Worm (Caenorhabditis elegans) whole organism, mixed stage, embryonic: ENCODE data around the gene acr-21.

Experiments used
- M03D4.4 ChIP-seq: sonication (generic microtip); optimal IDR thresholded peaks from 2 replicates; lab custom pipeline; 2017; ENCODE audit warnings: mild to moderate bottlenecking, missing genetic modification characterization, missing compliant biosample characterization
- bed-3 ChIP-seq: fragments of 200-800 bp; sonication (Bioruptor generic); optimal IDR thresholded peaks from 3 replicates; lab custom pipeline; 2018; ENCODE audit warnings: mild to moderate bottlenecking, missing genetic modification characterization, moderate library complexity, missing compliant biosample characterization
- blmp-1 ChIP-seq: fragments of 150-350 bp; optimal IDR thresholded peaks from 2 replicates; lab custom pipeline; 2014; ENCODE audit warnings: missing biosample characterization, missing genetic modification characterization
- ceh-39 ChIP-seq: fragments of 150-350 bp; optimal IDR thresholded peaks from 2 replicates; lab custom pipeline; 2014; ENCODE audit warnings: missing biosample characterization, missing genetic modification characterization
- ceh-43 ChIP-seq: fragments of 200-800 bp; sonication (Bioruptor generic); optimal IDR thresholded peaks from 2 replicates; lab custom pipeline; 2018; ENCODE audit warnings: mild to moderate bottlenecking, missing genetic modification characterization, moderate library complexity, missing compliant biosample characterization
- ceh-83 ChIP-seq: fragments of 200-800 bp; sonication (Bioruptor generic); optimal IDR thresholded peaks from 2 replicates; lab custom pipeline; 2018; ENCODE audit warnings: mild to moderate bottlenecking, missing genetic modification characterization, missing compliant biosample characterization
- ces-1 ChIP-seq: fragments of 150-350 bp; optimal IDR thresholded peaks from 2 replicates; lab custom pipeline; 2014; ENCODE audit warnings: missing biosample characterization, missing genetic modification reagents, missing genetic modification characterization
- cnd-1 ChIP-seq: fragments of 200-800 bp; sonication (Bioruptor generic); optimal IDR thresholded peaks from 2 replicates; lab custom pipeline; 2018; ENCODE audit warnings: mild to moderate bottlenecking, missing genetic modification characterization, missing compliant biosample characterization
- drap-1 ChIP-seq: fragments of 200-800 bp; sonication (Bioruptor generic); optimal IDR thresholded peaks from 3 replicates; lab custom pipeline; 2018; ENCODE audit warnings: mild to moderate bottlenecking, missing genetic modification characterization, missing compliant biosample characterization
- elt-1 ChIP-seq: sonication (generic microtip); optimal IDR thresholded peaks from 2 replicates; lab custom pipeline; 2017; ENCODE audit warnings: missing genetic modification characterization, mild to moderate bottlenecking, missing compliant biosample characterization, antibody characterized with exemption, moderate library complexity, borderline replicate concordance; ENCODE audit not compliant: insufficient read depth
- elt-3 ChIP-seq: fragments of 150-350 bp; optimal IDR thresholded peaks from 2 replicates; lab custom pipeline; 2014; ENCODE audit warnings: missing biosample characterization, missing genetic modification characterization
- flh-1 ChIP-seq: fragments of 200-800 bp; sonication (Bioruptor generic); optimal IDR thresholded peaks from 2 replicates; lab custom pipeline; 2018; ENCODE audit warnings: mild to moderate bottlenecking, missing genetic modification characterization, moderate library complexity, missing compliant biosample characterization
- ham-2 ChIP-seq: fragments of 200-800 bp; sonication (Bioruptor generic); optimal IDR thresholded peaks from 2 replicates; lab custom pipeline; 2018; ENCODE audit warnings: mild to moderate bottlenecking, missing genetic modification characterization, missing compliant biosample characterization
- hlh-1 ChIP-seq: fragments of 150-350 bp; optimal IDR thresholded peaks from 2 replicates; lab custom pipeline; 2014; ENCODE audit warnings: missing biosample characterization, missing genetic modification reagents, missing genetic modification characterization
- lin-13 ChIP-seq: fragments of 150-350 bp; optimal IDR thresholded peaks from 2 replicates; lab custom pipeline; 2014; ENCODE audit warnings: missing biosample characterization, missing genetic modification characterization
- lin-32 ChIP-seq: fragments of 200-800 bp; sonication (Bioruptor generic); optimal IDR thresholded peaks from 2 replicates; lab custom pipeline; 2018; ENCODE audit warnings: mild to moderate bottlenecking, missing genetic modification characterization, missing compliant biosample characterization
- lsy-2 ChIP-seq: fragments of 150-350 bp; optimal IDR thresholded peaks from 2 replicates; lab custom pipeline; 2014; ENCODE audit warnings: missing biosample characterization, missing genetic modification characterization
- mab-5 ChIP-seq: fragments of 150-350 bp; optimal IDR thresholded peaks from 2 replicates; lab custom pipeline; 2014; ENCODE audit warnings: missing biosample characterization, missing genetic modification characterization
- mep-1 ChIP-seq: fragments of 150-350 bp; optimal IDR thresholded peaks from 2 replicates; lab custom pipeline; 2017; ENCODE audit warnings: missing biosample characterization, missing genetic modification reagents, missing genetic modification characterization, inconsistent platforms
- mls-2 ChIP-seq: sonication (generic microtip); optimal IDR thresholded peaks from 2 replicates; lab custom pipeline; 2016; ENCODE audit warnings: mild to moderate bottlenecking, missing genetic modification characterization, moderate library complexity, missing compliant biosample characterization
- nhr-12 ChIP-seq: fragments of 150-350 bp; optimal IDR thresholded peaks from 2 replicates; lab custom pipeline; 2014; ENCODE audit warnings: missing biosample characterization, missing genetic modification characterization
- nhr-2 ChIP-seq: fragments of 150-350 bp; optimal IDR thresholded peaks from 2 replicates; lab custom pipeline; 2014; ENCODE audit warnings: missing biosample characterization, missing genetic modification characterization
- nhr-237 ChIP-seq: fragments of 150-350 bp; optimal IDR thresholded peaks from 2 replicates; lab custom pipeline; 2014; ENCODE audit warnings: missing biosample characterization, missing genetic modification characterization
- nhr-28 ChIP-seq: fragments of 150-350 bp; optimal IDR thresholded peaks from 2 replicates; lab custom pipeline; 2014; ENCODE audit warnings: missing biosample characterization, missing genetic modification characterization
- nhr-76 ChIP-seq: sonication (generic microtip); optimal IDR thresholded peaks from 2 replicates; lab custom pipeline; 2017; ENCODE audit warnings: missing biosample characterization, missing genetic modification characterization
- pha-4 ChIP-seq: fragments of 150-350 bp; optimal IDR thresholded peaks from 2 replicates; lab custom pipeline; 2018; ENCODE audit warnings: missing biosample characterization, missing genetic modification reagents, missing genetic modification characterization
- sem-2 ChIP-seq: fragments of 200-800 bp; sonication (Bioruptor generic); optimal IDR thresholded peaks from 2 replicates; lab custom pipeline; 2018; ENCODE audit warnings: mild to moderate bottlenecking, missing genetic modification characterization, missing compliant biosample characterization
- snpc-4 ChIP-seq: fragments of 150-350 bp; optimal IDR thresholded peaks from 2 replicates; lab custom pipeline; 2014; ENCODE audit warnings: missing biosample characterization, missing genetic modification characterization
- sptf-1 ChIP-seq: sonication (generic microtip); optimal IDR thresholded peaks from 2 replicates; lab custom pipeline; 2017; ENCODE audit warnings: mild to moderate bottlenecking, missing genetic modification characterization, moderate library complexity, missing compliant biosample characterization
- tbx-8 ChIP-seq: fragments of 200-800 bp; sonication (Bioruptor generic); optimal IDR thresholded peaks from 2 replicates; lab custom pipeline; 2018; ENCODE audit warnings: mild to moderate bottlenecking, missing genetic modification characterization, moderate library complexity, missing compliant biosample characterization
- unc-120 ChIP-seq: sonication (generic microtip); optimal IDR thresholded peaks from 2 replicates; lab custom pipeline; 2017; ENCODE audit warnings: missing genetic modification characterization, missing compliant biosample characterization; ENCODE audit not compliant: poor library complexity, severe bottlenecking
- unc-39 ChIP-seq: fragments of 150-350 bp; optimal IDR thresholded peaks from 2 replicates; lab custom pipeline; 2014; ENCODE audit warnings: missing biosample characterization, missing genetic modification characterization
- unc-62 ChIP-seq: fragments of 150-350 bp; optimal IDR thresholded peaks from 2 replicates; lab custom pipeline; 2014; ENCODE audit warnings: missing biosample characterization, missing genetic modification reagents, missing genetic modification characterization
- zip-8 ChIP-seq: fragments of 150-350 bp; optimal IDR thresholded peaks from 2 replicates; lab custom pipeline; 2014; ENCODE audit warnings: missing biosample characterization, missing genetic modification characterization
- ztf-11 ChIP-seq: fragments of 150-350 bp; optimal IDR thresholded peaks from 2 replicates; lab custom pipeline; 2014; ENCODE audit warnings: missing biosample characterization, missing genetic modification characterization

The acr-21 gene

DNA sequence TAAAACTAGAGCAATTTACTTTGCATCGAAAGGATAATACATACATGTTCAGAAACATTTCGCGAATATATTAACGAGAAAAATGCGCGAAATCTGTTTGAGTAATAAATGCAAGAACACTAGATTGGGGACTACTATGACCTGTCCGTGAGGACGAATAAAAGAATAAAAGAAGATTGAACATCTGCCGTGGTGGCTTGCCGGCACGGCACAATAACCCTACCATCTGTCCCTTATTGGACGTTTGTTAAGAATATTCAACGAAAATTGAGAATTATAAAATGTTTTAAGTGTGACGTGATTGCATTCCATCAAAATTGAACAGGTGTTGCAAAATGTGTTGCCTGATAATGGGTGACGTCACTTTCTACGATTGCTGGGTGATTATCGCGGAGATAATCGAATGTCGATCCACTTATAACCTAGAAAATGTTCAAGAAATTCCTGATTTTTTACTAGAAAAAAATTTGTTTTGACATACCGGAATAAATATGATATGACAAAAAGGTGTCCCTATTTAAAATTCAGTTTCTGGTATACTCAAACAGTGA lies 23.8 kb downstream of the acr-21 start:
- no peak for TF ChIP-seq nhr-28 (tag; lab: Kevin White, UChicago)
- no peak for TF ChIP-seq ham-2 (GFP tag; lab: Kevin White, UChicago)
- TF ChIP-seq mep-1 (tag; lab: Kevin White, UChicago), result no peak
- TF ChIP-seq mls-2 (tag; lab: Kevin White, UChicago), result peak; percentile 53
- no peak for TF ChIP-seq unc-120 (tag; lab: Kevin White, UChicago)
- peak; percentile 39 for TF ChIP-seq unc-62 (GFP tag; lab: Kevin White, UChicago)
- TF ChIP-seq nhr-237 (tag; lab: Kevin White, UChicago), result no peak
- peak; percentile 4 for TF ChIP-seq ces-1 (GFP tag; lab: Kevin White, UChicago)
- no peak for TF ChIP-seq mab-5
- no peak for TF ChIP-seq M03D4.4
- no peak for TF ChIP-seq lsy-2 (tag; lab: Kevin White, UChicago)
- no peak for TF ChIP-seq zip-8
- TF ChIP-seq flh-1 (GFP tag; lab: Kevin White, UChicago), result no peak
- peak; percentile 98 for TF ChIP-seq lin-32 (GFP tag; lab: Kevin White, UChicago)
- TF ChIP-seq ceh-83 (GFP tag; lab: Kevin White, UChicago), result no peak
- no peak for TF ChIP-seq tbx-8 (GFP tag; lab: Kevin White, UChicago)
- TF ChIP-seq nhr-2, result peak; percentile 56
- TF ChIP-seq snpc-4 (tag; lab: Kevin White, UChicago), result no peak
- no peak for TF ChIP-seq unc-39 (tag; lab: Kevin White, UChicago)
- no peak for TF ChIP-seq blmp-1 (tag; lab: Kevin White, UChicago)
- TF ChIP-seq drap-1 (GFP tag; lab: Kevin White, UChicago), result no peak
- TF ChIP-seq cnd-1, result peak; percentile 96
- peak; percentile 25 for TF ChIP-seq hlh-1
- no peak for TF ChIP-seq nhr-12 (tag; lab: Kevin White, UChicago)
- no peak for TF ChIP-seq ztf-11 (tag; lab: Kevin White, UChicago)
- TF ChIP-seq nhr-76, result no peak
- peak; percentile 88 for TF ChIP-seq elt-1
- TF ChIP-seq sptf-1, result no peak
- no peak for TF ChIP-seq pha-4 (tag; lab: Kevin White, UChicago)
- peak; percentile 9 for TF ChIP-seq lin-13 (tag; lab: Kevin White, UChicago)
- TF ChIP-seq ceh-39, result no peak
- TF ChIP-seq ceh-43 (GFP tag; lab: Kevin White, UChicago), result no peak

DNA sequence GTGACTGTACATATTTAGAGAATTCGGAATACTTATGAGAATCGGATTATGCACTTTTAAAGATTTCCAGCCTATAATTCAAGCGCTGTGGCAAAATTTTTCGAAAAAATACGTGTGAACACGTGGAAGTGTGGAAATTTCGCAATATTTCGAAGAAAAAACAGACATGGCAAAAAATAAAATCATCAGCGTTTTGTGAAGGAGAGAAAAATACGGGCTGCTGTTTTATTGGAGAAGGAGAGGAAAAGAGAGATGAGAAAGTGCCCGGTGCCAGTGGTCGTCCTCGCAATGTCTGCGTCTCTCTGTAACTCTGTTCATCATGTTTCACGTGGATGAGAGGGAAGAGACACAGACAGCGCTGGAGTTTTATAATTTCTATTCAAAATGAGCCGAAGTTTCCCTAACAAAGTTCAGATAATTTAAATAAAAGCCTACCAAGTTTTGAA lies 24.4 kb downstream of the acr-21 start:
- TF ChIP-seq nhr-237 (tag; lab: Kevin White, UChicago) (no peak), snpc-4 (tag; lab: Kevin White, UChicago) (no peak), elt-3 (tag; lab: Kevin White, UChicago) (no peak), unc-120 (tag; lab: Kevin White, UChicago) (no peak), mep-1 (tag; lab: Kevin White, UChicago) (no peak), M03D4.4 (no peak), nhr-12 (tag; lab: Kevin White, UChicago) (no peak), tbx-8 (GFP tag; lab: Kevin White, UChicago) (no peak), nhr-28 (tag; lab: Kevin White, UChicago) (no peak), elt-1 (no peak), lin-32 (GFP tag; lab: Kevin White, UChicago) (no peak), hlh-1 (peak; percentile 83), bed-3 (GFP tag; lab: Kevin White, UChicago) (no peak), ceh-39 (peak; percentile 6), mab-5 (no peak), nhr-76 (no peak), ces-1 (GFP tag; lab: Kevin White, UChicago) (peak; percentile 75), ham-2 (GFP tag; lab: Kevin White, UChicago) (no peak), ceh-83 (GFP tag; lab: Kevin White, UChicago) (no peak), sem-2 (no peak), cnd-1 (no peak), ceh-43 (GFP tag; lab: Kevin White, UChicago) (no peak), blmp-1 (tag; lab: Kevin White, UChicago) (no peak), unc-62 (GFP tag; lab: Kevin White, UChicago) (peak; percentile 18)
- TF ChIP-seq, all 35 proteins: peak for 4

DNA sequence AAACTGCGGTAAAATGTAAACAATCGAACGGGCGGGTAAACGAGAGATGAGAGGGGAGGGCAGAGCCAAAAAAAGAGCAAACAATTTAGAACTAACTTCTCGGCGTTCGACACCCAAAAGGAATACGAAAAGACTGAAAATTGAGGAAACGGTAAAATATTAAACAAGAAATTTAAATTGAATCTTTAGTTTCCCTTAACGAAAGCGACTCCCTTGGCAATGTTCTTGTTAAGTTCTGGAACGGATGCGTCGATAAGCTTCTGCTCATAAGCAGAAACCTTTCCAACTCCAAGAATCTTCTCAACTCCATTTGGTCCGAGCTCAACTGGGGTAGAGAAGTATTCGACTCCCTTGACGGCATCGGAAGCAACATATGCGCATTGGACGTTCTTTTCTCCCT lies 25.0 kb downstream of the acr-21 start:
- no peak for TF ChIP-seq drap-1 (GFP tag; lab: Kevin White, UChicago)
- no peak for TF ChIP-seq lin-32 (GFP tag; lab: Kevin White, UChicago)
- TF ChIP-seq zip-8, result no peak
- no peak for TF ChIP-seq cnd-1
- TF ChIP-seq elt-3 (tag; lab: Kevin White, UChicago), result no peak
- no peak for TF ChIP-seq blmp-1 (tag; lab: Kevin White, UChicago)
- no peak for TF ChIP-seq mls-2 (tag; lab: Kevin White, UChicago)
- no peak for TF ChIP-seq nhr-237 (tag; lab: Kevin White, UChicago)
- no peak for TF ChIP-seq lsy-2 (tag; lab: Kevin White, UChicago)
- no peak for TF ChIP-seq mep-1 (tag; lab: Kevin White, UChicago)
- TF ChIP-seq nhr-76, result no peak
- TF ChIP-seq, all 35 proteins: peak for 0
